Worm (Caenorhabditis elegans) whole organism, L1 larva: ENCODE data around the gene ptd-2.

Source experiments
- C16A3.4 ChIP-seq: fragments of 150-350 bp; optimal IDR thresholded peaks from 2 replicates; lab custom pipeline; 2014; ENCODE audit warnings: missing biosample characterization, missing genetic modification characterization
- C34B4.2 ChIP-seq: sonication (generic microtip); optimal IDR thresholded peaks from 2 replicates; lab custom pipeline; 2017; ENCODE audit warnings: mild to moderate bottlenecking, missing genetic modification characterization, missing compliant biosample characterization
- F16B12.6 ChIP-seq: fragments of 150-350 bp; optimal IDR thresholded peaks from 2 replicates; lab custom pipeline; 2014; ENCODE audit warnings: missing biosample characterization, missing genetic modification characterization
- Y116A8C.19 ChIP-seq: sonication (generic microtip); optimal IDR thresholded peaks from 2 replicates; lab custom pipeline; 2016; ENCODE audit warnings: missing compliant biosample characterization, missing genetic modification characterization, borderline replicate concordance
- aha-1 ChIP-seq: fragments of 150-350 bp; optimal IDR thresholded peaks from 2 replicates; lab custom pipeline; 2014; ENCODE audit warnings: missing biosample characterization, missing genetic modification characterization
- blmp-1 ChIP-seq: fragments of 150-350 bp; optimal IDR thresholded peaks from 2 replicates; lab custom pipeline; 2014; ENCODE audit warnings: missing biosample characterization, missing genetic modification characterization
- ceh-63 ChIP-seq: fragments of 200-800 bp; sonication (Bioruptor generic); optimal IDR thresholded peaks from 2 replicates; lab custom pipeline; 2018; ENCODE audit warnings: mild to moderate bottlenecking, missing genetic modification characterization, missing compliant biosample characterization
- ceh-8 ChIP-seq: fragments of 200-800 bp; sonication (Bioruptor generic); optimal IDR thresholded peaks from 2 replicates; lab custom pipeline; 2018; ENCODE audit warnings: mild to moderate bottlenecking, missing genetic modification characterization, moderate library complexity, missing compliant biosample characterization
- ceh-88 ChIP-seq: fragments of 200-800 bp; sonication (Bioruptor generic); IDR thresholded peaks from 2 replicates; pipeline ENCODE4 v1.3.6; 2022; ENCODE audit warnings: missing genetic modification characterization, missing compliant biosample characterization
- ces-1 ChIP-seq: fragments of 150-350 bp; optimal IDR thresholded peaks from 2 replicates; lab custom pipeline; 2014; ENCODE audit warnings: missing biosample characterization, missing genetic modification reagents, missing genetic modification characterization
- dsc-1 ChIP-seq: sonication (generic microtip); optimal IDR thresholded peaks from 2 replicates; lab custom pipeline; 2016; ENCODE audit warnings: mild to moderate bottlenecking, missing genetic modification characterization, missing compliant biosample characterization
- efl-1 ChIP-seq, 4 experiments: fragments of 150-350 bp; optimal IDR thresholded peaks in 3 of 4; peaks in 1 of 4; 1 replicate in 1 of 4; 2 replicates in 3 of 4; lab custom pipeline; 2014; ENCODE audit warnings: missing biosample characterization in 2 of 4, missing genetic modification characterization in 2 of 4, missing genetic modification reagents in 2 of 4
- efl-3 ChIP-seq: fragments of 200-800 bp; sonication (Bioruptor generic); optimal IDR thresholded peaks from 2 replicates; lab custom pipeline; 2018; ENCODE audit warnings: mild to moderate bottlenecking, missing genetic modification characterization, missing compliant biosample characterization
- egl-13 ChIP-seq: sonication (generic microtip); optimal IDR thresholded peaks from 2 replicates; lab custom pipeline; 2016; ENCODE audit warnings: missing genotype, missing genetic modification reagents, missing genetic modification characterization, missing compliant biosample characterization
- egl-27 ChIP-seq, 2 experiments: fragments of 150-350 bp in 1 of 2; sonication (generic microtip); optimal IDR thresholded peaks; 3 replicates each; lab custom pipeline; 2017 to 2018; ENCODE audit warnings: missing biosample characterization in 2 of 2, missing genetic modification characterization in 2 of 2, missing genetic modification reagents in 2 of 2
- ets-5 ChIP-seq: fragments of 200-800 bp; sonication (Bioruptor generic); IDR thresholded peaks from 2 replicates; pipeline ENCODE4 v1.3.6; 2022; ENCODE audit warnings: missing genetic modification characterization, missing compliant biosample characterization
- fkh-10 ChIP-seq: sonication (generic microtip); optimal IDR thresholded peaks from 2 replicates; lab custom pipeline; 2017; ENCODE audit warnings: missing biosample characterization, missing genetic modification reagents, missing genetic modification characterization
- fkh-4 ChIP-seq: sonication (generic microtip); optimal IDR thresholded peaks from 2 replicates; lab custom pipeline; 2016; ENCODE audit warnings: missing compliant biosample characterization, missing genetic modification characterization, borderline replicate concordance
- fkh-8 ChIP-seq: sonication (generic microtip); optimal IDR thresholded peaks from 2 replicates; lab custom pipeline; 2016; ENCODE audit warnings: mild to moderate bottlenecking, missing genetic modification characterization, missing compliant biosample characterization
- fos-1 ChIP-seq: fragments of 150-350 bp; optimal IDR thresholded peaks from 2 replicates; lab custom pipeline; 2014; ENCODE audit warnings: missing biosample characterization, missing genetic modification characterization
- grh-1 ChIP-seq: fragments of 200-800 bp; sonication (Bioruptor generic); IDR thresholded peaks from 2 replicates; pipeline ENCODE4 v1.3.6; 2022; ENCODE audit warnings: missing genetic modification reagents, missing genetic modification characterization, missing compliant biosample characterization
- hlh-4 ChIP-seq: sonication (generic microtip); optimal IDR thresholded peaks from 2 replicates; lab custom pipeline; 2016; ENCODE audit warnings: mild to moderate bottlenecking, missing genetic modification characterization, missing compliant biosample characterization
- irx-1 ChIP-seq: sonication (generic microtip); optimal IDR thresholded peaks from 2 replicates; lab custom pipeline; 2016; ENCODE audit warnings: missing genetic modification characterization, missing compliant biosample characterization
- jun-1 ChIP-seq: fragments of 150-350 bp; optimal IDR thresholded peaks from 2 replicates; lab custom pipeline; 2014; ENCODE audit warnings: missing biosample characterization, missing genetic modification reagents, missing genetic modification characterization
- lin-15B ChIP-seq: fragments of 150-350 bp; sonication (generic microtip); optimal IDR thresholded peaks from 3 replicates; lab custom pipeline; 2014; ENCODE audit warnings: missing biosample characterization, missing genetic modification characterization
- lin-35 ChIP-seq, 2 experiments: fragments of 150-350 bp; optimal IDR thresholded peaks; 2 replicates each; lab custom pipeline; 2014; ENCODE audit warnings: missing biosample characterization in 2 of 2, missing genetic modification characterization in 2 of 2, missing genetic modification reagents in 2 of 2
- mab-9 ChIP-seq: fragments of 200-800 bp; sonication (Bioruptor generic); IDR thresholded peaks from 2 replicates; pipeline ENCODE4 v1.3.6; 2022; ENCODE audit warnings: missing genetic modification reagents, missing genetic modification characterization, missing compliant biosample characterization
- mep-1 ChIP-seq: fragments of 150-350 bp; optimal IDR thresholded peaks from 2 replicates; lab custom pipeline; 2014; ENCODE audit warnings: missing biosample characterization, missing genetic modification characterization
- nhr-11 ChIP-seq: fragments of 150-350 bp; optimal IDR thresholded peaks from 2 replicates; lab custom pipeline; 2014; ENCODE audit warnings: missing biosample characterization, missing genetic modification characterization
- nhr-19 ChIP-seq: fragments of 200-800 bp; sonication (Bioruptor generic); conservative IDR thresholded peaks from 2 replicates; pipeline ENCODE4 v1.3.6; 2022; ENCODE audit warnings: missing genetic modification characterization, missing compliant biosample characterization
- nhr-20 ChIP-seq: sonication (generic microtip); optimal IDR thresholded peaks from 2 replicates; lab custom pipeline; 2016; ENCODE audit warnings: mild to moderate bottlenecking, missing genetic modification characterization, missing compliant biosample characterization
- nhr-28 ChIP-seq: fragments of 150-350 bp; optimal IDR thresholded peaks from 2 replicates; lab custom pipeline; 2014; ENCODE audit warnings: missing biosample characterization, missing genetic modification characterization
- nhr-47 ChIP-seq: sonication (generic microtip); optimal IDR thresholded peaks from 2 replicates; lab custom pipeline; 2016; ENCODE audit warnings: mild to moderate bottlenecking, missing genetic modification characterization, moderate library complexity, missing compliant biosample characterization
- nhr-71 ChIP-seq: sonication (generic microtip); optimal IDR thresholded peaks from 2 replicates; lab custom pipeline; 2016; ENCODE audit warnings: mild to moderate bottlenecking, missing genetic modification characterization, moderate library complexity, missing compliant biosample characterization
- nhr-76 ChIP-seq: sonication (generic microtip); optimal IDR thresholded peaks from 2 replicates; lab custom pipeline; 2017; ENCODE audit warnings: missing biosample characterization, missing genetic modification characterization
- nhr-77 ChIP-seq: fragments of 150-350 bp; optimal IDR thresholded peaks from 2 replicates; lab custom pipeline; 2014; ENCODE audit warnings: missing biosample characterization, missing genetic modification characterization
- nhr-85 ChIP-seq: sonication (generic microtip); peaks from one replicate; lab custom pipeline; 2016; ENCODE audit warnings: missing genetic modification characterization, inconsistent platforms, missing compliant biosample characterization
- nhr-90 ChIP-seq: sonication (generic microtip); optimal IDR thresholded peaks from 2 replicates; lab custom pipeline; 2016; ENCODE audit warnings: mild to moderate bottlenecking, missing genetic modification characterization, missing compliant biosample characterization; ENCODE audit not compliant: poor library complexity
- pag-3 ChIP-seq: sonication (generic microtip); optimal IDR thresholded peaks from 2 replicates; lab custom pipeline; 2017; ENCODE audit warnings: missing genetic modification characterization, mild to moderate bottlenecking, missing compliant biosample characterization, antibody characterized with exemption, borderline replicate concordance; ENCODE audit not compliant: insufficient read depth
- pqm-1 ChIP-seq: sonication (generic microtip); optimal IDR thresholded peaks from 3 replicates; lab custom pipeline; 2017; ENCODE audit warnings: missing biosample characterization, missing genetic modification characterization
- rnt-1 ChIP-seq: sonication (generic microtip); optimal IDR thresholded peaks from 2 replicates; lab custom pipeline; 2016; ENCODE audit warnings: mild to moderate bottlenecking, missing genetic modification characterization, moderate library complexity, missing compliant biosample characterization
- snpc-4 ChIP-seq: fragments of 150-350 bp; optimal IDR thresholded peaks from 2 replicates; lab custom pipeline; 2014; ENCODE audit warnings: missing biosample characterization, missing genetic modification characterization
- snu-23 ChIP-seq: sonication (generic microtip); optimal IDR thresholded peaks from 2 replicates; lab custom pipeline; 2016; ENCODE audit warnings: missing genetic modification characterization, missing compliant biosample characterization
- sox-4 ChIP-seq: sonication (generic microtip); optimal IDR thresholded peaks from 2 replicates; lab custom pipeline; 2016; ENCODE audit warnings: missing genetic modification characterization, missing compliant biosample characterization
- sup-37 ChIP-seq: fragments of 200-800 bp; sonication (Bioruptor generic); optimal IDR thresholded peaks from 2 replicates; lab custom pipeline; 2018; ENCODE audit warnings: mild to moderate bottlenecking, missing genetic modification characterization, missing compliant biosample characterization
- swsn-7 ChIP-seq: sonication (generic microtip); optimal IDR thresholded peaks from 2 replicates; lab custom pipeline; 2016; ENCODE audit warnings: missing genetic modification characterization, missing compliant biosample characterization
- tbx-2 ChIP-seq: sonication (generic microtip); optimal IDR thresholded peaks from 2 replicates; lab custom pipeline; 2016; ENCODE audit warnings: missing genetic modification characterization, missing compliant biosample characterization
- unc-62 ChIP-seq: fragments of 150-350 bp; optimal IDR thresholded peaks from 2 replicates; lab custom pipeline; 2014; ENCODE audit warnings: missing biosample characterization, missing genetic modification reagents, missing genetic modification characterization
- unc-98 ChIP-seq: fragments of 200-800 bp; sonication (Bioruptor generic); IDR thresholded peaks from 2 replicates; pipeline ENCODE4 v1.3.6; 2022; ENCODE audit warnings: missing genetic modification characterization, missing compliant biosample characterization
- vab-15 ChIP-seq: sonication (generic microtip); optimal IDR thresholded peaks from 2 replicates; lab custom pipeline; 2017; ENCODE audit warnings: missing genotype, mild to moderate bottlenecking, missing genetic modification characterization, missing compliant biosample characterization
- zag-1 ChIP-seq: fragments of 150-350 bp; optimal IDR thresholded peaks from 2 replicates; lab custom pipeline; 2014; ENCODE audit warnings: missing biosample characterization, missing genetic modification characterization
- zip-4 ChIP-seq: fragments of 200-800 bp; sonication (Bioruptor generic); optimal IDR thresholded peaks from 2 replicates; lab custom pipeline; 2018; ENCODE audit warnings: mild to moderate bottlenecking, missing genetic modification characterization, moderate library complexity, missing compliant biosample characterization
- ztf-11 ChIP-seq, 2 experiments: sonication (generic microtip); optimal IDR thresholded peaks; 2 replicates each; lab custom pipeline; 2016 to 2017; ENCODE audit warnings: missing genetic modification characterization in 2 of 2, missing biosample characterization in 1 of 2, missing compliant biosample characterization in 1 of 2

Gene ptd-2

ce11 chrV:9212499-9212898 is 37.5 kb upstream of the ptd-2 start (continued):
- TF ChIP-seq sox-4 (tag; lab: Kevin White, UChicago) = no peak
- no peak for TF ChIP-seq grh-1 (GFP tag; lab: Robert Waterston, UW)
- no peak for TF ChIP-seq ceh-63 (GFP tag; lab: Kevin White, UChicago)
- no peak for TF ChIP-seq nhr-90 (tag; lab: Kevin White, UChicago)
- TF ChIP-seq egl-13 = no peak
- TF ChIP-seq ceh-8 (GFP tag; lab: Kevin White, UChicago) = no peak
- no peak for TF ChIP-seq irx-1 (tag; lab: Kevin White, UChicago)
- TF ChIP-seq nhr-28 (tag; lab: Kevin White, UChicago) = no peak
- TF ChIP-seq nhr-77 = no peak
- TF ChIP-seq pqm-1 (tag; lab: Kevin White, UChicago) = no peak
- TF ChIP-seq swsn-7 (tag; lab: Kevin White, UChicago) = peak; percentile 41
- TF ChIP-seq snu-23 (GFP tag; lab: Kevin White, UChicago) = peak; percentile 73
- TF ChIP-seq nhr-19 = no peak
- TF ChIP-seq mep-1 = peak; percentile 91
- TF ChIP-seq C34B4.2 = no peak
- no peak for TF ChIP-seq aha-1 (tag; lab: Kevin White, UChicago)
- TF ChIP-seq nhr-76 (tag; lab: Kevin White, UChicago) = no peak
- no peak for TF ChIP-seq unc-62 (GFP tag; lab: Kevin White, UChicago)
- TF ChIP-seq sup-37 (GFP tag; lab: Kevin White, UChicago) = no peak
- TF ChIP-seq nhr-47 (tag; lab: Kevin White, UChicago) = peak; percentile 38
- TF ChIP-seq efl-1 (optimal IDR thresholded peaks at IDR 0.05; lab: Kevin White, UChicago) = peak; percentile 65 to 66
- peak; percentile 56 to 64 for TF ChIP-seq efl-1 (GFP tag; optimal IDR thresholded peaks at IDR 0.05 in 1 of 2; lab: Kevin White, UChicago)
- no peak for TF ChIP-seq zip-4 (GFP tag; lab: Kevin White, UChicago)
- no peak for TF ChIP-seq efl-3 (GFP tag; lab: Kevin White, UChicago)
- TF ChIP-seq hlh-4 = no peak
- no peak for TF ChIP-seq jun-1
- TF ChIP-seq dsc-1 (tag; lab: Kevin White, UChicago) = no peak
- TF ChIP-seq fkh-8 = no peak
- no peak for TF ChIP-seq ceh-88 (GFP tag; lab: Robert Waterston, UW)
- no peak for TF ChIP-seq ets-5 (GFP tag; lab: Robert Waterston, UW)
- TF ChIP-seq blmp-1 (tag; lab: Kevin White, UChicago) = peak; percentile 70
- peak; percentile 63 for TF ChIP-seq snpc-4 (tag; lab: Kevin White, UChicago)
- no peak for TF ChIP-seq mab-9
- no peak for TF ChIP-seq nhr-11 (tag; lab: Kevin White, UChicago)
- TF ChIP-seq nhr-20 (tag; lab: Kevin White, UChicago) = peak; percentile 65
- TF ChIP-seq tbx-2 (tag; lab: Kevin White, UChicago) = peak; percentile 5
- TF ChIP-seq zag-1 (tag; lab: Kevin White, UChicago) = no peak
- peak; percentile 4 for TF ChIP-seq fos-1 (tag; lab: Kevin White, UChicago)
- no peak for TF ChIP-seq Y116A8C.19 (tag; lab: Kevin White, UChicago)
- TF ChIP-seq unc-98 (GFP tag; lab: Robert Waterston, UW) = no peak
- peak; percentile 9 for TF ChIP-seq vab-15 (tag; lab: Kevin White, UChicago)
- TF ChIP-seq ces-1 (GFP tag; lab: Kevin White, UChicago) = no peak
- TF ChIP-seq pag-3 (tag; lab: Kevin White, UChicago) = no peak
- no peak for TF ChIP-seq ztf-11 (tag; optimal IDR thresholded peaks at IDR 0.05; lab: Kevin White, UChicago)
- TF ChIP-seq fkh-10 (GFP tag; lab: Kevin White, UChicago) = no peak
- TF ChIP-seq lin-35 (GFP tag; optimal IDR thresholded peaks at IDR 0.05; lab: Kevin White, UChicago) = peak; percentile 66 to 84
- peak; percentile 36 for TF ChIP-seq rnt-1
- peak; percentile 68 for TF ChIP-seq lin-15B (tag; lab: Kevin White, UChicago)
- TF ChIP-seq egl-27 (tag; optimal IDR thresholded peaks at IDR 0.05; lab: Kevin White, UChicago) = no peak
- peak; percentile 73 for TF ChIP-seq C16A3.4 (tag; lab: Kevin White, UChicago)
- TF ChIP-seq nhr-85 (tag; lab: Kevin White, UChicago) = peak; percentile 23
- TF ChIP-seq nhr-71 (tag; lab: Kevin White, UChicago) = peak; percentile 59
- no peak for TF ChIP-seq F16B12.6 (tag; lab: Kevin White, UChicago)
- no peak for TF ChIP-seq fkh-4 (tag; lab: Kevin White, UChicago)
